Fruit fly (Drosophila melanogaster): ENCODE measurements around the gene SdhD.

The SdhD gene

dm6 chr3R:23709508-23710208 lies 50.7 kb downstream of the SdhD start, which contains the start of gene CG10301 (continued):
- TF ChIP-seq pzg (GFP tag; optimal IDR thresholded peaks at IDR 0.05) (no peak), Abd-B (GFP tag; optimal IDR thresholded peaks at IDR 0.05) (peak; percentile 43), CG15269 (tag; optimal IDR thresholded peaks at IDR 0.05) (peak; percentile 41), jigr1 (GFP tag; IDR thresholded peaks at IDR 0.05) (no peak), CG6683 (GFP tag; optimal IDR thresholded peaks at IDR 0.05) (no peak), bcd (GFP tag; optimal IDR thresholded peaks at IDR 0.05) (peak; percentile 49), lbe (GFP tag; optimal IDR thresholded peaks at IDR 0.05) (no peak), sd (tag; optimal IDR thresholded peaks at IDR 0.05) (peak; percentile 3), her (GFP tag; optimal IDR thresholded peaks at IDR 0.05) (no peak), Hr51 (GFP tag; optimal IDR thresholded peaks at IDR 0.05) (peak; percentile 1 to 53), Fer2 (tag; optimal IDR thresholded peaks at IDR 0.05) (no peak), CG7987 (GFP tag; optimal IDR thresholded peaks at IDR 0.05) (no peak), CG4404 (GFP tag; IDR thresholded peaks at IDR 0.05) (peak; percentile 84), sim (GFP tag; IDR thresholded peaks at IDR 0.05) (peak; percentile 31; the same call in 1 of the 2 replicates), gsb-n (tag; optimal IDR thresholded peaks at IDR 0.05) (peak; percentile 48), mirr (GFP tag; optimal IDR thresholded peaks at IDR 0.05) (no peak), zen2 (GFP tag; IDR thresholded peaks at IDR 0.05; ENCODE audit: partially characterized antibody) (no peak), Rx (GFP tag; IDR thresholded peaks at IDR 0.05) (peak; percentile 39), Bteb2 (GFP tag; optimal IDR thresholded peaks at IDR 0.05) (no peak), CG9727 (GFP tag; optimal IDR thresholded peaks at IDR 0.05) (peak; percentile 79), B-H1 (GFP tag; IDR thresholded peaks at IDR 0.05) (peak; percentile 35; the same call in 2 of the 3 replicates), CG17802 (tag; optimal IDR thresholded peaks at IDR 0.05) (peak; percentile 35), twi (tag; optimal IDR thresholded peaks at IDR 0.05) (peak; percentile 53), ham (GFP tag; IDR thresholded peaks at IDR 0.05) (no peak), Sox100B (GFP tag; optimal IDR thresholded peaks at IDR 0.05) (peak; percentile 50), Chrac-16 (GFP tag; optimal IDR thresholded peaks at IDR 0.05) (peak; percentile 68), CG17361 (GFP tag; IDR thresholded peaks at IDR 0.05) (peak; percentile 63)

Data from whole organism, embryonic.